Worm (Caenorhabditis elegans) whole organism, L3 larva: Measurements from ENCODE around the gene gpr-2.
A peak's percentile ranks its signal among the peaks of the same experiment; 100 is the strongest.

ENCODE experiments used
- R02D3.7 ChIP-seq: fragments of 150-350 bp; optimal IDR thresholded peaks from 2 replicates; lab custom pipeline; 2014; ENCODE audit warnings: missing biosample characterization, missing genetic modification characterization
- ZK546.5 ChIP-seq: sonication (generic microtip); optimal IDR thresholded peaks from 2 replicates; lab custom pipeline; 2017; ENCODE audit warnings: missing biosample characterization, missing genetic modification characterization
- aly-2 ChIP-seq: fragments of 150-350 bp; optimal IDR thresholded peaks from 2 replicates; lab custom pipeline; 2014; ENCODE audit warnings: missing biosample characterization, missing genetic modification characterization
- ama-1 ChIP-seq: fragments of 150-350 bp; optimal IDR thresholded peaks from 2 replicates; lab custom pipeline; 2018
- ceh-16 ChIP-seq: sonication (generic microtip); optimal IDR thresholded peaks from 2 replicates; lab custom pipeline; 2017; ENCODE audit warnings: missing biosample characterization, missing genetic modification characterization
- ceh-28 ChIP-seq: fragments of 150-350 bp; optimal IDR thresholded peaks from 2 replicates; lab custom pipeline; 2014; ENCODE audit warnings: missing biosample characterization, missing genetic modification reagents, missing genetic modification characterization
- ceh-82 ChIP-seq: fragments of 150-350 bp; optimal IDR thresholded peaks from 2 replicates; lab custom pipeline; 2014; ENCODE audit warnings: missing biosample characterization, missing genetic modification characterization
- ceh-9 ChIP-seq: sonication (generic microtip); optimal IDR thresholded peaks from 2 replicates; lab custom pipeline; 2018; ENCODE audit warnings: missing biosample characterization, missing genetic modification characterization
- daf-12 ChIP-seq: fragments of 150-350 bp; optimal IDR thresholded peaks from 2 replicates; lab custom pipeline; 2014; ENCODE audit warnings: missing biosample characterization, missing genetic modification reagents, missing genetic modification characterization
- egl-27 ChIP-seq: sonication (generic microtip); optimal IDR thresholded peaks from 4 replicates; lab custom pipeline; 2017; ENCODE audit warnings: missing biosample characterization, missing genetic modification reagents, missing genetic modification characterization
- elt-3 ChIP-seq, 3 experiments: fragments of 150-350 bp in 1 of 3; sonication (generic microtip) in 2 of 3; optimal IDR thresholded peaks; 2 replicates in 2 of 3; 4 replicates in 1 of 3; lab custom pipeline; 2014 to 2017; ENCODE audit warnings: missing biosample characterization in 3 of 3, missing genetic modification characterization in 3 of 3
- eor-1 ChIP-seq, 2 experiments: fragments of 150-350 bp; optimal IDR thresholded peaks; 2 replicates each; lab custom pipeline; 2014 to 2018; ENCODE audit warnings: missing biosample characterization in 2 of 2, missing genetic modification characterization in 2 of 2
- fkh-10 ChIP-seq: sonication (generic microtip); optimal IDR thresholded peaks from 2 replicates; lab custom pipeline; 2017; ENCODE audit warnings: missing biosample characterization, missing genetic modification reagents, missing genetic modification characterization
- fos-1 ChIP-seq: fragments of 150-350 bp; optimal IDR thresholded peaks from 2 replicates; lab custom pipeline; 2014; ENCODE audit warnings: missing biosample characterization, missing genetic modification characterization
- hmg-11 ChIP-seq: sonication (generic microtip); optimal IDR thresholded peaks from 2 replicates; lab custom pipeline; 2016; ENCODE audit warnings: missing genetic modification characterization, missing compliant biosample characterization
- jun-1 ChIP-seq: fragments of 150-350 bp; optimal IDR thresholded peaks from 2 replicates; lab custom pipeline; 2014; ENCODE audit warnings: missing biosample characterization, missing genetic modification reagents, missing genetic modification characterization
- lin-39 ChIP-seq: fragments of 150-350 bp; optimal IDR thresholded peaks from 2 replicates; lab custom pipeline; 2018; ENCODE audit warnings: missing biosample characterization, missing genetic modification reagents, missing genetic modification characterization
- lsy-12 ChIP-seq: sonication (generic microtip); optimal IDR thresholded peaks from 2 replicates; lab custom pipeline; 2016; ENCODE audit warnings: mild to moderate bottlenecking, missing genetic modification characterization, missing compliant biosample characterization
- mdl-1 ChIP-seq: fragments of 150-350 bp; optimal IDR thresholded peaks from 2 replicates; lab custom pipeline; 2014; ENCODE audit warnings: missing biosample characterization, missing genetic modification characterization
- mml-1 ChIP-seq: fragments of 150-350 bp; sonication (generic microtip); optimal IDR thresholded peaks from 3 replicates; lab custom pipeline; 2014; ENCODE audit warnings: missing biosample characterization, missing genetic modification characterization
- nfya-1 ChIP-seq: sonication (generic microtip); optimal IDR thresholded peaks from 2 replicates; lab custom pipeline; 2017; ENCODE audit warnings: missing genetic modification characterization, mild to moderate bottlenecking, missing compliant biosample characterization, antibody characterized with exemption, moderate library complexity; ENCODE audit not compliant: insufficient read depth
- nhr-11 ChIP-seq: fragments of 150-350 bp; optimal IDR thresholded peaks from 2 replicates; lab custom pipeline; 2014; ENCODE audit warnings: missing biosample characterization, missing genetic modification characterization
- nhr-237 ChIP-seq: fragments of 150-350 bp; optimal IDR thresholded peaks from 2 replicates; lab custom pipeline; 2014; ENCODE audit warnings: missing biosample characterization, missing genetic modification characterization
- nhr-28 ChIP-seq: fragments of 150-350 bp; optimal IDR thresholded peaks from 2 replicates; lab custom pipeline; 2014; ENCODE audit warnings: missing biosample characterization, missing genetic modification characterization
- nhr-43 ChIP-seq: sonication (generic microtip); optimal IDR thresholded peaks from 2 replicates; lab custom pipeline; 2016; ENCODE audit warnings: mild to moderate bottlenecking, missing genetic modification characterization, missing compliant biosample characterization; ENCODE audit not compliant: poor library complexity, severe bottlenecking
- nhr-76 ChIP-seq: fragments of 150-350 bp; sonication (generic microtip); optimal IDR thresholded peaks from 5 replicates; lab custom pipeline; 2014; ENCODE audit warnings: missing biosample characterization, missing genetic modification characterization
- pha-4 ChIP-seq: fragments of 150-350 bp; optimal IDR thresholded peaks from 2 replicates; lab custom pipeline; 2014; ENCODE audit warnings: missing biosample characterization, missing genetic modification reagents, missing genetic modification characterization
- pqm-1 ChIP-seq: fragments of 150-350 bp; optimal IDR thresholded peaks from 2 replicates; lab custom pipeline; 2017; ENCODE audit warnings: missing biosample characterization, missing genetic modification characterization, inconsistent platforms
- sea-2 ChIP-seq: fragments of 150-350 bp; sonication (generic microtip); optimal IDR thresholded peaks from 4 replicates; lab custom pipeline; 2014; ENCODE audit warnings: missing biosample characterization, missing genetic modification reagents, missing genetic modification characterization
- skn-1 ChIP-seq: fragments of 150-350 bp; optimal IDR thresholded peaks from 2 replicates; lab custom pipeline; 2014; ENCODE audit warnings: missing biosample characterization, missing genetic modification characterization
- snpc-4 ChIP-seq: fragments of 150-350 bp; optimal IDR thresholded peaks from 2 replicates; lab custom pipeline; 2014; ENCODE audit warnings: missing biosample characterization, missing genetic modification characterization
- tbx-2 ChIP-seq: sonication (generic microtip); optimal IDR thresholded peaks from 2 replicates; lab custom pipeline; 2016; ENCODE audit warnings: mild to moderate bottlenecking, missing genetic modification characterization, missing compliant biosample characterization
- unc-62 ChIP-seq: fragments of 150-350 bp; sonication (generic microtip); optimal IDR thresholded peaks from 4 replicates; lab custom pipeline; 2014; ENCODE audit warnings: missing biosample characterization, missing genetic modification reagents, missing genetic modification characterization
- zag-1 ChIP-seq: fragments of 150-350 bp; optimal IDR thresholded peaks from 2 replicates; lab custom pipeline; 2014; ENCODE audit warnings: missing biosample characterization, missing genetic modification characterization
- ztf-11 ChIP-seq: fragments of 150-350 bp; optimal IDR thresholded peaks from 2 replicates; lab custom pipeline; 2014; ENCODE audit warnings: missing biosample characterization, missing genetic modification characterization
- ztf-4 ChIP-seq: fragments of 150-350 bp; optimal IDR thresholded peaks from 2 replicates; lab custom pipeline; 2014; ENCODE audit warnings: missing biosample characterization, missing genetic modification characterization

Gene gpr-2

DNA sequence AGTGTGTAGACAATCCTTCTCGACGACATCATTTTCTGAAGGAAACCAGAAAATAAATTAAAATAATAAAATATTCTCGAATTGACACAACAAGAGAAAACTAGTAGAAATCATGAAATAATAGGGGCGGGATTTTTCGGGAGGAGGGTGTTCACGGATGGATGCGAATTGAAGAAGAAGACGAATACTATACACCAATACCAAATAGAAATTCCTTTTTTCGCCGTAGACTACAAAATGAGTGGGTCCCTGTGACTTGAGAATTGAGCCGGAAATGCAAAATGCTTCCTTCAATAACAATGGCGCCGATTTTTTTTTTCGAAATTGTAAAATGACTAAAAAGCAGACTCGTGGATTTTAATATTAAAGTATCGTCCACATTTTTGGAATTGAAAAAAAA is 8.1 kb upstream of the gpr-2 start, which contains the start of gene nlp-48:
Gene nlp-48 (minus strand): TSS at position 101 of the 400 bp plus-strand sequence.
- TF ChIP-seq fos-1 (tag; lab: Kevin White, UChicago) = no peak
- no peak for TF ChIP-seq mml-1 (tag; lab: Kevin White, UChicago)
- no peak for TF ChIP-seq fkh-10 (GFP tag; lab: Kevin White, UChicago)
- TF ChIP-seq, all 47 proteins: peak for 0

DNA sequence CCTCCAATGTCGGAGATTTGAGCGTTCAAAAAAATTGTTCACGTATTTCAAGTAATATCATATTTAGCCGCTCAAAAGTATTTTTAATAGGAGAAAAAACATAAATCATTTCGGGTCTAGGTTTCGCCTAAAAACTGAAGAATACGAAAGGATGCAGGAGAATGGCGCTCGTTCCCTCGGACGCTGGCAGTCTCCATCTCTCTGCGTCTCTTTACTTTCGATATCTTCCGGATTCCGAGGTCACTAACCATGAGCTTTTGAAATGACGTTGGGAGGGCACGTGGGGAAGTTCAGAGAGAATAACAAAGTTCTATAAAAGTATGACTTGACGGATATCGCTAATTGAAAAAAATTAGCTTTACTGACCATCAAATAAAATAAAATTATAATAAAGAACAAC is 2.0 kb downstream of the gpr-2 start:
- peak; percentile 9 for TF ChIP-seq lin-39
- TF ChIP-seq mdl-1 (tag; lab: Kevin White, UChicago) = peak; percentile 2
- no peak for TF ChIP-seq pqm-1 (tag; lab: Kevin White, UChicago)
- TF ChIP-seq nfya-1 (tag; lab: Kevin White, UChicago) = peak; percentile 34

DNA sequence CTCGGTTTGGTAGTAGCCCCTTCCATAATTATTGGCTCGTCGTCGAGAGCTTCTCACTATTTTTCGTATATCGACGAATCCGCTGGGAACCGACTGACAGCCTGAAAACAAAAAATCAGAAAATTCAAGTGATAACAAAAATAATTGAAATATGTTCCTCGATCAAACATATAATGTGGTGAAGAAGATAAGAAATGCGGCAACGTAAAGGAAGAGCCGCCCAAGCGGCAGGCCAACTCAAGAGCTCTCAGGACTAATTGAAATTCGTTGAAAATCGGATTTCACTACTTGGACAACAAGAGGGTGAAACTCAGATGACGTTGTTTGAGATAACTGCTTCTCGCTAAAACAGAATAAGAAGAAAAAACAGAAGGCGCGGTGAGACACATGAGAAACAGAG is 3.0 kb downstream of the gpr-2 start, which contains the start of gene slc-17.2:
Gene slc-17.2 (minus strand): TSS at position 101 of the 400 bp plus-strand sequence.
- peak; percentile 7 for TF ChIP-seq fkh-10 (GFP tag; lab: Kevin White, UChicago)
- no peak for TF ChIP-seq mml-1 (tag; lab: Kevin White, UChicago)
- no peak for TF ChIP-seq daf-12

DNA sequence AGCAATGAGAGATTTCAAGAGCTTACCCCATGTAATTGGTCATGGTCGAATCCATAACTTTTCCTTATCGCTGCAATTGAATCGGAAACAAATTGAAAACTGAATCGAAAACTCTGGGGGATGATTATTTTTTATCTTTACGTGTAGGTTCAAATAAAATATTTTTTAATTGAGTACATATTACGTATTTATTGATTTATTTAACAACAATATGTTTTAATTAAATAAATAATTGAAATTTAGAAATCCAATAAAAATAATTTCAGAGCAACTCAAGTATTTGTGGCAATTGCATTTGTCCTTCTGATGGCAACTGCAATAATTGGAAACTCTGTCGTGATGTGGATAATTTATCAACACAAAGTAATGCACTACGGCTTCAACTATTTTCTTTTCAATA is 7.4 kb downstream of the gpr-2 start, which contains the start of gene C38C10.3:
Gene C38C10.3 (minus strand): TSS at position 101 of the 400 bp plus-strand sequence.
- TF ChIP-seq nhr-237 (tag; lab: Kevin White, UChicago) (no peak), ama-1 (lab: Kevin White, UChicago) (no peak), tbx-2 (no peak), nhr-76 (no peak), eor-1 (tag; optimal IDR thresholded peaks at IDR 0.05; lab: Kevin White, UChicago) (no peak)

DNA sequence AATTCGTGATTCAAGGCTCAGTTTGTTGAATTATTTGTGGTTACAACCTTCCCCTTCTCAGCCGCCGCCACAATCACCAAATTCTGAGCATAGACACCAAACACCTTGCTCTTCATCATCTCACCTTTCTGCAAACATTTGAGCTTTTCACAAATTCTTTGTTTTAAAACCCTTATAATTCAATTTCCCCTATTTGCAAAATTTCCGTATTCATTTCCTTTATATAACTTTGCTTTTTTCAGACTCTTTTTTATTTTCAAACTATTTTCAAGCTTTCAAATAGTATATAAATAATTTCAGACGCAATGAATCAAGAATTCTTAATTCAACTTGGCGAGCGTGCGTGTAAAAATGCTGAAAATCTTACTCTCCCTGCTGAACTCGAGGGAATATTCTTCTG is 9.5 kb downstream of the gpr-2 start, which contains the start of gene tkr-1:
Gene tkr-1 (plus strand): TSS at position 301 of the 400 bp plus-strand sequence.
- TF ChIP-seq snpc-4 (tag; lab: Kevin White, UChicago) (no peak), ceh-82 (no peak), nhr-237 (tag; lab: Kevin White, UChicago) (no peak), ztf-11 (tag; lab: Kevin White, UChicago) (no peak), ZK546.5 (tag; lab: Kevin White, UChicago) (no peak)
- TF ChIP-seq, all 47 proteins: peak for 0

ce11 chrIII:9376701-9377100 is 16.3 kb downstream of the gpr-2 start:
- TF ChIP-seq lsy-12 (tag; lab: Kevin White, UChicago) (no peak), sea-2 (GFP tag; lab: Kevin White, UChicago) (no peak), snpc-4 (tag; lab: Kevin White, UChicago) (no peak), ceh-82 (no peak), aly-2 (no peak), R02D3.7 (no peak), mdl-1 (tag; lab: Kevin White, UChicago) (no peak), tbx-2 (no peak), nhr-28 (tag; lab: Kevin White, UChicago) (no peak), elt-3 (tag; optimal IDR thresholded peaks at IDR 0.05; lab: Kevin White, UChicago) (no peak), fos-1 (tag; lab: Kevin White, UChicago) (no peak), daf-12 (no peak), unc-62 (GFP tag; lab: Kevin White, UChicago) (no peak), jun-1 (tag; lab: Kevin White, UChicago) (no peak), ztf-4 (tag; lab: Kevin White, UChicago) (no peak), skn-1 (tag; lab: Kevin White, UChicago) (no peak)
- TF ChIP-seq, all 47 proteins: peak for 0

DNA sequence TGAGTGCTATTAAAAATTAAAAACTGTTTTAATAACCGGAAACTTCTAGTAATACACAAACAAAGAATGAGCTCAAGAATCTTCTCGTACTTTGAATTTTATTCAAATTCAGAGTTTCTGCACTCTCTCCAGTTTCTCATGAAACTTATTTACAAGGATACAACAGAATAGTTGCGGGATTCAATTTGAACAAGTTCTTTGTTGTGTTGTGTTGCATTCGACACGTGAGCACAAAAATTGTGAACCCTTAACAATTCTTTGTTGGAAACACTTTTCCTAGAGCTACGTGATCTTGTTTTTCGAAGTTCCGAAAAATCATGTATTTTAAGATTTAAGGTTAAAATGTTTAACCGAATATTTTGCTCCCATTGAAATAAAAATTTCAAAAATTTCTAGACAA is 19.2 kb downstream of the gpr-2 start:
- TF ChIP-seq daf-12 (no peak), fkh-10 (GFP tag; lab: Kevin White, UChicago) (peak; percentile 80)
- TF ChIP-seq, all 47 proteins: peak for 1

ce11 chrIII:9366971-9367370 is 26.0 kb downstream of the gpr-2 start, which contains the start of gene crn-6:
TSS of gene crn-6 (plus strand) at chrIII:9367271.
- no peak for TF ChIP-seq ceh-28 (tag; lab: Kevin White, UChicago)
- no peak for TF ChIP-seq elt-3 (tag; optimal IDR thresholded peaks at IDR 0.05; lab: Kevin White, UChicago)
- no peak for TF ChIP-seq egl-27
- TF ChIP-seq ceh-16 (tag; lab: Kevin White, UChicago) = no peak
- TF ChIP-seq nhr-11 = no peak
- no peak for TF ChIP-seq hmg-11 (tag; lab: Kevin White, UChicago)
- no peak for TF ChIP-seq nhr-43 (tag; lab: Kevin White, UChicago)
- no peak for TF ChIP-seq nhr-76
- TF ChIP-seq pha-4 (tag; lab: Kevin White, UChicago) = no peak
- TF ChIP-seq ztf-11 (tag; lab: Kevin White, UChicago) = no peak
- TF ChIP-seq lsy-12 (tag; lab: Kevin White, UChicago) = no peak
- TF ChIP-seq skn-1 (tag; lab: Kevin White, UChicago) = no peak
- no peak for TF ChIP-seq jun-1 (tag; lab: Kevin White, UChicago)
- no peak for TF ChIP-seq eor-1 (tag; optimal IDR thresholded peaks at IDR 0.05; lab: Kevin White, UChicago)
- TF ChIP-seq ceh-9 (tag; lab: Kevin White, UChicago) = no peak
- TF ChIP-seq pqm-1 (tag; lab: Kevin White, UChicago) = no peak
- no peak for TF ChIP-seq zag-1 (tag; lab: Kevin White, UChicago)
- TF ChIP-seq ztf-4 (tag; lab: Kevin White, UChicago) = no peak
